Fruit fly (Drosophila melanogaster) whole organism, embryonic: Measurements from ENCODE around the gene CG2006.

Experiments
- Abd-B ChIP-seq: fragments of 200-800 bp; sonication (Bioruptor generic); optimal IDR thresholded peaks from 2 replicates; lab custom pipeline; 2018; ENCODE audit warnings: missing biosample characterization, mild to moderate bottlenecking, missing genetic modification characterization, moderate library complexity
- Antp ChIP-seq: fragments of 200-800 bp; sonication (Bioruptor generic); optimal IDR thresholded peaks from 3 replicates; lab custom pipeline; 2016; ENCODE audit warnings: missing biosample characterization, missing genetic modification characterization
- CG10654 ChIP-seq: fragments of 200-800 bp; sonication (Bioruptor generic); optimal IDR thresholded peaks from 2 replicates; lab custom pipeline; 2016; ENCODE audit warnings: missing biosample characterization, missing genetic modification characterization
- CG11723 ChIP-seq: fragments of 200-800 bp; sonication (Bioruptor generic); optimal IDR thresholded peaks from 2 replicates; lab custom pipeline; 2017; ENCODE audit warnings: missing biosample characterization, mild to moderate bottlenecking, missing genetic modification characterization
- CG12071 ChIP-seq: fragments of 200-800 bp; sonication (Bioruptor generic); optimal IDR thresholded peaks from 3 replicates; lab custom pipeline; 2018; ENCODE audit warnings: missing biosample characterization, mild to moderate bottlenecking, missing genetic modification characterization
- CG12155 ChIP-seq: fragments of 200-800 bp; sonication (Bioruptor generic); optimal IDR thresholded peaks from 3 replicates; lab custom pipeline; 2016; ENCODE audit warnings: missing biosample characterization, missing genetic modification characterization
- CG12236 ChIP-seq: fragments of 200-800 bp; sonication (Bioruptor generic); optimal IDR thresholded peaks from 2 replicates; lab custom pipeline; 2016; ENCODE audit warnings: missing biosample characterization, missing genetic modification characterization
- CG1233 ChIP-seq: fragments of 200-800 bp; sonication (Bioruptor generic); optimal IDR thresholded peaks from 4 replicates; lab custom pipeline; 2018; ENCODE audit warnings: missing biosample characterization, mild to moderate bottlenecking, missing genetic modification characterization
- CG15514 ChIP-seq: fragments of 200-800 bp; sonication (Bioruptor generic); optimal IDR thresholded peaks from 3 replicates; lab custom pipeline; 2017; ENCODE audit warnings: missing biosample characterization, missing genetic modification characterization, mild to moderate bottlenecking, moderate library complexity, missing genetic modification reagents
- CG16815 ChIP-seq: fragments of 200-800 bp; sonication (Bioruptor generic); optimal IDR thresholded peaks from 3 replicates; lab custom pipeline; 2017; ENCODE audit warnings: missing biosample characterization, mild to moderate bottlenecking, missing genetic modification characterization
- CG17912 ChIP-seq: fragments of 200-800 bp; sonication (Bioruptor generic); optimal IDR thresholded peaks from 2 replicates; lab custom pipeline; 2018; ENCODE audit warnings: missing biosample characterization, mild to moderate bottlenecking, missing genetic modification characterization
- CG2712 ChIP-seq: fragments of 200-800 bp; optimal IDR thresholded peaks from 3 replicates; lab custom pipeline; 2019; ENCODE audit warnings: missing biosample characterization, mild to moderate bottlenecking, missing genetic modification characterization, moderate library complexity
- CG31388 ChIP-seq: fragments of 200-800 bp; sonication (Bioruptor generic); optimal IDR thresholded peaks from 2 replicates; lab custom pipeline; 2016; ENCODE audit warnings: missing biosample characterization, missing genetic modification characterization
- CG34422 ChIP-seq: fragments of 200-800 bp; sonication (Bioruptor generic); IDR thresholded peaks from 3 replicates; pipeline ENCODE4 v1.3.6; 2022; ENCODE audit warnings: missing biosample characterization, missing genetic modification characterization
- CG3847 ChIP-seq: fragments of 200-800 bp; sonication (Bioruptor generic); IDR thresholded peaks from 2 replicates; pipeline ENCODE4 v1.3.6; 2022; ENCODE audit warnings: missing biosample characterization, missing genetic modification characterization
- CG4282 ChIP-seq: fragments of 200-800 bp; sonication (Bioruptor generic); optimal IDR thresholded peaks from 2 replicates; lab custom pipeline; 2016; ENCODE audit warnings: missing biosample characterization, missing genetic modification characterization
- CG4730 ChIP-seq: fragments of 200-800 bp; sonication (Bioruptor generic); IDR thresholded peaks from 2 replicates; pipeline ENCODE4 v1.3.6; 2022; ENCODE audit warnings: missing biosample characterization, missing genetic modification characterization
- CG6272 ChIP-seq: fragments of 200-800 bp; sonication (Bioruptor generic); IDR thresholded peaks from 2 replicates; pipeline ENCODE4 v1.3.6; 2022; ENCODE audit warnings: missing biosample characterization, missing genetic modification characterization
- CG6683 ChIP-seq: fragments of 200-800 bp; sonication (Bioruptor generic); optimal IDR thresholded peaks from 2 replicates; lab custom pipeline; 2017; ENCODE audit warnings: missing biosample characterization, mild to moderate bottlenecking, missing genetic modification characterization, missing genetic modification reagents
- CG8388 ChIP-seq: fragments of 200-800 bp; sonication (Bioruptor generic); optimal IDR thresholded peaks from 2 replicates; lab custom pipeline; 2019; ENCODE audit warnings: missing biosample characterization, mild to moderate bottlenecking, missing genetic modification characterization, moderate library complexity
- CG9817 ChIP-seq: fragments of 200-800 bp; sonication (Bioruptor generic); optimal IDR thresholded peaks from 2 replicates; lab custom pipeline; 2018; ENCODE audit warnings: missing biosample characterization, mild to moderate bottlenecking, missing genetic modification characterization, moderate library complexity
- Camta ChIP-seq: fragments of 200-800 bp; sonication (Bioruptor generic); optimal IDR thresholded peaks from 2 replicates; lab custom pipeline; 2016; ENCODE audit warnings: missing biosample characterization, missing genetic modification characterization
- CrebB ChIP-seq: fragments of 200-800 bp; sonication (Bioruptor generic); optimal IDR thresholded peaks from 3 replicates; lab custom pipeline; 2018; ENCODE audit warnings: missing biosample characterization, mild to moderate bottlenecking, missing genetic modification characterization
- D ChIP-seq, 2 experiments: fragments of 200-800 bp in 1 of 2; fragments of >200 bp in 1 of 2; sonication (Bioruptor generic) in 1 of 2; optimal IDR thresholded peaks; 2 replicates in 1 of 2; 3 replicates in 1 of 2; lab custom pipeline; 2017; ENCODE audit warnings: mild to moderate bottlenecking in 1 of 2, missing biosample characterization in 1 of 2, missing genetic modification characterization in 1 of 2, missing genetic modification reagents in 1 of 2
- Doc2 ChIP-seq: fragments of 200-800 bp; sonication (Bioruptor generic); IDR thresholded peaks from 2 replicates; pipeline ENCODE4 v1.3.6; 2022; ENCODE audit warnings: missing biosample characterization, missing genetic modification characterization
- Doc3 ChIP-seq: fragments of 200-800 bp; sonication (Bioruptor generic); IDR thresholded peaks from 3 replicates; pipeline ENCODE4 v1.3.6; 2022; ENCODE audit warnings: missing biosample characterization, missing genetic modification characterization; ENCODE audit not compliant: partially characterized antibody
- E2f1 ChIP-seq: fragments of 200-800 bp; sonication (Bioruptor generic); IDR thresholded peaks from 2 replicates; pipeline ENCODE4 v1.3.6; 2022; ENCODE audit warnings: missing biosample characterization, missing genetic modification characterization
- Ets97D ChIP-seq: fragments of 200-800 bp; sonication (Bioruptor generic); optimal IDR thresholded peaks from 3 replicates; lab custom pipeline; 2016; ENCODE audit warnings: missing biosample characterization, missing genetic modification characterization
- Gug ChIP-seq: fragments of 200-800 bp; sonication (Bioruptor generic); IDR thresholded peaks from 4 replicates; pipeline ENCODE4 v1.3.6; 2022; ENCODE audit warnings: missing biosample characterization, missing genetic modification characterization
- Hand ChIP-seq: fragments of 200-800 bp; sonication (Bioruptor generic); optimal IDR thresholded peaks from 2 replicates; lab custom pipeline; 2017; ENCODE audit warnings: mild to moderate bottlenecking, missing biosample characterization, missing genetic modification reagents, missing genetic modification characterization
- HmgD ChIP-seq: fragments of 200-800 bp; sonication (Bioruptor generic); optimal IDR thresholded peaks from 3 replicates; lab custom pipeline; 2016; ENCODE audit warnings: missing biosample characterization, missing genetic modification characterization
- Lim3 ChIP-seq: fragments of 200-800 bp; sonication (Bioruptor generic); IDR thresholded peaks from 2 replicates; pipeline ENCODE4 v1.3.6; 2022; ENCODE audit warnings: missing biosample characterization, missing genetic modification characterization
- Nf-YA ChIP-seq: fragments of 200-800 bp; sonication (Bioruptor generic); IDR thresholded peaks from 2 replicates; pipeline ENCODE4 v1.3.6; 2022; ENCODE audit warnings: missing biosample characterization, missing genetic modification characterization
- Pdp1 ChIP-seq, 2 experiments: fragments of 200-800 bp; sonication (Bioruptor generic); optimal IDR thresholded peaks; 3 replicates each; lab custom pipeline; 2016; ENCODE audit warnings: missing biosample characterization in 2 of 2, missing genetic modification characterization in 2 of 2, mild to moderate bottlenecking in 1 of 2, moderate library complexity in 1 of 2
- Scr ChIP-seq: fragments of 200-800 bp; sonication (Bioruptor generic); IDR thresholded peaks from 2 replicates; pipeline ENCODE4 v1.3.6; 2022; ENCODE audit warnings: missing biosample characterization, missing genetic modification characterization; ENCODE audit not compliant: partially characterized antibody
- Sry-δ ChIP-seq: fragments of 200-800 bp; sonication (Bioruptor generic); optimal IDR thresholded peaks from 2 replicates; lab custom pipeline; 2016; ENCODE audit warnings: missing biosample characterization, missing genetic modification characterization
- ash1 ChIP-seq: fragments of 200-800 bp; sonication (Bioruptor generic); optimal IDR thresholded peaks from 2 replicates; lab custom pipeline; 2018; ENCODE audit warnings: missing biosample characterization, mild to moderate bottlenecking, missing genetic modification characterization
- corto ChIP-seq: fragments of 200-800 bp; sonication (Bioruptor generic); optimal IDR thresholded peaks from 2 replicates; lab custom pipeline; 2016; ENCODE audit warnings: missing biosample characterization, mild to moderate bottlenecking, missing genetic modification characterization, moderate library complexity
- croc ChIP-seq: fragments of 200-800 bp; sonication (Bioruptor generic); conservative IDR thresholded peaks from 3 replicates; pipeline ENCODE4 v1.3.6; 2022; ENCODE audit warnings: missing biosample characterization, missing genetic modification characterization
- dan ChIP-seq: fragments of 200-800 bp; sonication (Bioruptor generic); IDR thresholded peaks from 2 replicates; pipeline ENCODE4 v1.3.6; 2022; ENCODE audit warnings: missing biosample characterization, missing genetic modification characterization
- danr ChIP-seq: fragments of 200-800 bp; sonication (Bioruptor generic); IDR thresholded peaks from 2 replicates; pipeline ENCODE4 v1.3.6; 2022; ENCODE audit warnings: missing biosample characterization, missing genetic modification characterization
- fd64A ChIP-seq: fragments of 200-800 bp; sonication (Bioruptor generic); optimal IDR thresholded peaks from 3 replicates; lab custom pipeline; 2018; ENCODE audit warnings: missing biosample characterization, mild to moderate bottlenecking, missing genetic modification characterization
- gce ChIP-seq: fragments of 200-800 bp; sonication (Bioruptor generic); IDR thresholded peaks from 3 replicates; pipeline ENCODE4 v1.3.6; 2022; ENCODE audit warnings: missing biosample characterization, missing genetic modification characterization
- gcm ChIP-seq: fragments of 200-800 bp; sonication (Bioruptor generic); optimal IDR thresholded peaks from 2 replicates; lab custom pipeline; 2019; ENCODE audit warnings: missing biosample characterization, mild to moderate bottlenecking, missing genetic modification characterization, moderate library complexity
- hb ChIP-seq: fragments of 200-800 bp; sonication (Bioruptor generic); IDR thresholded peaks from 3 replicates; pipeline ENCODE4 v1.3.6; 2022; ENCODE audit warnings: missing biosample characterization, missing genetic modification characterization; ENCODE audit not compliant: partially characterized antibody
- ind ChIP-seq: fragments of 200-800 bp; sonication (Bioruptor generic); optimal IDR thresholded peaks from 3 replicates; lab custom pipeline; 2016; ENCODE audit warnings: missing biosample characterization, missing genetic modification characterization
- kni ChIP-seq: fragments of 200-800 bp; sonication (Bioruptor generic); optimal IDR thresholded peaks from 3 replicates; lab custom pipeline; 2017; ENCODE audit warnings: mild to moderate bottlenecking, missing biosample characterization, missing genetic modification reagents, missing genetic modification characterization
- luna ChIP-seq: fragments of 200-800 bp; sonication (Bioruptor generic); optimal IDR thresholded peaks from 2 replicates; lab custom pipeline; 2016; ENCODE audit warnings: missing biosample characterization, missing genetic modification characterization
- pita ChIP-seq: fragments of 200-800 bp; sonication (Bioruptor generic); optimal IDR thresholded peaks from 2 replicates; lab custom pipeline; 2017; ENCODE audit warnings: missing biosample characterization, mild to moderate bottlenecking, missing genetic modification characterization
- pnt ChIP-seq: fragments of 200-800 bp; sonication (Bioruptor generic); optimal IDR thresholded peaks from 3 replicates; lab custom pipeline; 2016; ENCODE audit warnings: missing biosample characterization, missing genetic modification characterization
- shn ChIP-seq: fragments of 200-800 bp; sonication (Bioruptor generic); optimal IDR thresholded peaks from 3 replicates; lab custom pipeline; 2016; ENCODE audit warnings: missing biosample characterization, missing genetic modification characterization

Gene CG2006

dm6 chr3R:29458689-29459136 lies 30.6 kb upstream of the CG2006 start (continued):
- no peak for TF ChIP-seq CG17912
- TF ChIP-seq gcm (GFP tag; lab: Kevin White, UChicago), result peak; percentile 28
- TF ChIP-seq CG1233 (GFP tag; lab: Kevin White, UChicago), result peak; percentile 46
- TF ChIP-seq ind, result no peak
- TF ChIP-seq pnt (GFP tag; lab: Kevin White, UChicago), result peak; percentile 48
- no peak for TF ChIP-seq shn (GFP tag; lab: Kevin White, UChicago)
- TF ChIP-seq CG31388, result no peak
- TF ChIP-seq pita (GFP tag; lab: Kevin White, UChicago), result no peak
- peak; percentile 85 for TF ChIP-seq fd64A (GFP tag; lab: Kevin White, UChicago)
- no peak for TF ChIP-seq hb (GFP tag; lab: Robert Waterston, UW)
- TF ChIP-seq CG34422 (GFP tag; lab: Robert Waterston, UW), result no peak
- no peak for TF ChIP-seq luna
- no peak for TF ChIP-seq corto
- TF ChIP-seq D (optimal IDR thresholded peaks at IDR 0.05; lab: Kevin White, UChicago), result no peak
- TF ChIP-seq D (GFP tag; optimal IDR thresholded peaks at IDR 0.05; lab: Kevin White, UChicago), result peak; percentile 52
- no peak for TF ChIP-seq CG12155
- TF ChIP-seq Sry-δ, result no peak
- TF ChIP-seq Doc2 (GFP tag; lab: Robert Waterston, UW), result no peak
- TF ChIP-seq CG6683 (GFP tag; lab: Kevin White, UChicago), result no peak
- TF ChIP-seq danr (GFP tag; lab: Robert Waterston, UW), result no peak
- TF ChIP-seq HmgD (GFP tag; lab: Kevin White, UChicago), result no peak
- no peak for TF ChIP-seq Scr
- TF ChIP-seq CG12071 (GFP tag; lab: Kevin White, UChicago), result peak; percentile 26
- peak; percentile 67 for TF ChIP-seq kni (GFP tag; lab: Kevin White, UChicago)
- TF ChIP-seq Ets97D, result no peak
- peak; percentile 7 for TF ChIP-seq CG15514 (GFP tag; lab: Kevin White, UChicago)
- no peak for TF ChIP-seq CG3847 (GFP tag; lab: Robert Waterston, UW)
- TF ChIP-seq CG9817, result no peak
- peak; percentile 17; the same call in 1 of the 2 replicates for TF ChIP-seq Nf-YA (GFP tag; lab: Robert Waterston, UW)
- TF ChIP-seq CG4282 (GFP tag; lab: Kevin White, UChicago), result no peak
- TF ChIP-seq croc (GFP tag; lab: Robert Waterston, UW), result no peak
- no peak for TF ChIP-seq Gug (GFP tag; lab: Robert Waterston, UW)
- peak; percentile 10 for TF ChIP-seq Abd-B (GFP tag; lab: Kevin White, UChicago)
- no peak for TF ChIP-seq ash1
- TF ChIP-seq CrebB (tag; lab: Kevin White, UChicago), result no peak
- TF ChIP-seq Antp (GFP tag; lab: Kevin White, UChicago), result no peak
- TF ChIP-seq dan (GFP tag; lab: Robert Waterston, UW), result no peak
- TF ChIP-seq CG8388 (GFP tag; lab: Kevin White, UChicago), result peak; percentile 76
- TF ChIP-seq Hand, result no peak
- TF ChIP-seq CG6272 (GFP tag; lab: Robert Waterston, UW), result no peak
- no peak for TF ChIP-seq CG10654 (GFP tag; lab: Kevin White, UChicago)
- TF ChIP-seq Pdp1 (GFP tag; optimal IDR thresholded peaks at IDR 0.05; lab: Kevin White, UChicago), result peak; percentile 29 to 62
- no peak for TF ChIP-seq CG4730 (GFP tag; lab: Robert Waterston, UW)
- TF ChIP-seq CG2712 (tag; lab: Kevin White, UChicago), result peak; percentile 75
- TF ChIP-seq gce (GFP tag; lab: Robert Waterston, UW), result no peak
- TF ChIP-seq Camta (GFP tag; lab: Kevin White, UChicago), result no peak
- no peak for TF ChIP-seq Doc3 (GFP tag; lab: Robert Waterston, UW)
- peak; percentile 15 for TF ChIP-seq CG16815
- no peak for TF ChIP-seq Lim3 (GFP tag; lab: Robert Waterston, UW)
- peak; percentile 12 for TF ChIP-seq CG12236 (GFP tag; lab: Kevin White, UChicago)
- no peak for TF ChIP-seq E2f1 (GFP tag; lab: Robert Waterston, UW)
- peak; percentile 17 for TF ChIP-seq CG11723 (GFP tag; lab: Kevin White, UChicago)
